Worm (Caenorhabditis elegans): Measurements from ENCODE around the gene cwf-19L2.

Gene cwf-19L2

DNA sequence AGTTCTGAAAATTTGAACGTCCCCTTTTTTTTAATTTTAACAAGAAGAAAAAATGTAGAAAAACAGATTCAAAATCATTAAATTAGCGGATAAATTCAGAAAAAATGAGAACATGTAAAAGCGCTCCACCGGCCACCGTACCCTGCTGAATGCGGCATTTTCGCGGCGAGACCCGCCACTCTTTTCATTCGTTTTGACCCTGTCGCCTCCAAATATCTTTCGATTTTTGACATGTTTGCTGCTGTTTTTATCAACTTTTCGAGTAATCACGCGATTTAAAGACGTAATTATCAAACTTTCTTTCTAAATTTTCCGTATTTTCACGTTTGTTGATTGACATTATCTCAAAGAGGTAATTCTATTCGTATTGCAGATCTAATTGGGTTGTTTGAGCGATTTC is 42.8 kb downstream of the cwf-19L2 start, which contains the start of gene gsp-2 (continued):
- no peak for TF ChIP-seq let-526 (GFP tag; IDR thresholded peaks at IDR 0.05)
- no peak for TF ChIP-seq bed-1 (GFP tag; IDR thresholded peaks at IDR 0.05)
- TF ChIP-seq mel-28 (tag; optimal IDR thresholded peaks at IDR 0.05; ENCODE audit: borderline replicate concordance), result no peak
- peak; percentile 69 for TF ChIP-seq ceh-27 (GFP tag; optimal IDR thresholded peaks at IDR 0.05)
- TF ChIP-seq Y95B8A.8 (GFP tag; IDR thresholded peaks at IDR 0.05), result 0 out of 2 replicates have a peak, but pooled peaks have one; percentile 39
- TF ChIP-seq bed-2 (GFP tag; IDR thresholded peaks at IDR 0.05), result no peak
- no peak for TF ChIP-seq hlh-26 (GFP tag; conservative IDR thresholded peaks at IDR 0.05)
- TF ChIP-seq egl-18 (GFP tag; IDR thresholded peaks at IDR 0.05), result no peak
- TF ChIP-seq tbp1 (GFP tag; optimal IDR thresholded peaks at IDR 0.05), result peak; percentile 54
- peak; percentile 43 for TF ChIP-seq snpc-3.4 (tag; optimal IDR thresholded peaks at IDR 0.05)
- TF ChIP-seq pha-4 (tag; optimal IDR thresholded peaks at IDR 0.05), result peak; percentile 3
- TF ChIP-seq ceh-91 (GFP tag; IDR thresholded peaks at IDR 0.05), result peak; percentile 36; the same call in 1 of the 2 replicates
- TF ChIP-seq zim-3 (tag; optimal IDR thresholded peaks at IDR 0.05), result no peak
- TF ChIP-seq snpc-1.3 (tag; optimal IDR thresholded peaks at IDR 0.05; ENCODE audit: insufficient read depth), result no peak
- TF ChIP-seq fkh-3 (tag; optimal IDR thresholded peaks at IDR 0.05), result no peak
- TF ChIP-seq sea-2 (GFP tag; IDR thresholded peaks at IDR 0.05), result no peak
- peak; percentile 26 for TF ChIP-seq lsy-27 (tag; optimal IDR thresholded peaks at IDR 0.05; ENCODE audit: borderline replicate concordance, insufficient read depth)
- TF ChIP-seq ztf-25 (GFP tag; IDR thresholded peaks at IDR 0.05), result no peak
- TF ChIP-seq sdz-38 (tag; optimal IDR thresholded peaks at IDR 0.05), result no peak
- peak; percentile 60; the same call in 1 of the 2 replicates for TF ChIP-seq egrh-3 (GFP tag; IDR thresholded peaks at IDR 0.05)
- TF ChIP-seq ceh-100 (GFP tag; IDR thresholded peaks at IDR 0.05), result 0 out of 2 replicates have a peak, but pooled peaks have one; percentile 16
- no peak for TF ChIP-seq ekl-4 (GFP tag; IDR thresholded peaks at IDR 0.05)
- TF ChIP-seq B0261.1 (tag; optimal IDR thresholded peaks at IDR 0.05), result no peak
- no peak for TF ChIP-seq egl-44 (GFP tag; IDR thresholded peaks at IDR 0.05)
- peak; percentile 84 for TF ChIP-seq nhr-80 (tag; optimal IDR thresholded peaks at IDR 0.05)
- TF ChIP-seq repo-1 (tag; optimal IDR thresholded peaks at IDR 0.05), result no peak
- no peak for TF ChIP-seq ztf-28 (GFP tag; IDR thresholded peaks at IDR 0.05)
- TF ChIP-seq mxl-1 (tag; optimal IDR thresholded peaks at IDR 0.05), result no peak
- peak; percentile 47; the same call in 1 of the 2 replicates for TF ChIP-seq hmg-1.2 (GFP tag; IDR thresholded peaks at IDR 0.05)
- TF ChIP-seq mes-4 (tag; optimal IDR thresholded peaks at IDR 0.05), result no peak
- TF ChIP-seq atf-7 (tag; optimal IDR thresholded peaks at IDR 0.05), result peak; percentile 51
- no peak; the same call in 1 of the 2 replicates for TF ChIP-seq D2030.7 (GFP tag; IDR thresholded peaks at IDR 0.05)
- peak; percentile 73 for TF ChIP-seq attf-5 (GFP tag; optimal IDR thresholded peaks at IDR 0.05)
- no peak for TF ChIP-seq F22D6.2 (tag; optimal IDR thresholded peaks at IDR 0.05)
- no peak for TF ChIP-seq xnd-1 (tag; optimal IDR thresholded peaks at IDR 0.05)
- no peak for TF ChIP-seq ceh-79 (tag; optimal IDR thresholded peaks at IDR 0.05)
- no peak for TF ChIP-seq lag-1 (GFP tag; IDR thresholded peaks at IDR 0.05)
- no peak for TF ChIP-seq chd-7 (tag; optimal IDR thresholded peaks at IDR 0.05)
- no peak for TF ChIP-seq F49E8.2 (tag; optimal IDR thresholded peaks at IDR 0.05; ENCODE audit: insufficient read depth)
- no peak for TF ChIP-seq attf-6 (GFP tag; IDR thresholded peaks at IDR 0.05)
- peak; percentile 27 for TF ChIP-seq snpc-1.1 (tag; optimal IDR thresholded peaks at IDR 0.05; ENCODE audit: insufficient read depth)
- TF ChIP-seq nhr-27 (tag; optimal IDR thresholded peaks at IDR 0.05), result no peak
- TF ChIP-seq madf-8 (GFP tag; conservative IDR thresholded peaks at IDR 0.05), result 0 out of 2 replicates have a peak, but pooled peaks have one; percentile 22
- peak; percentile 28; the same call in 1 of the 2 replicates for TF ChIP-seq B0336.3 (GFP tag; IDR thresholded peaks at IDR 0.05)
- TF ChIP-seq K11D2.4 (GFP tag; IDR thresholded peaks at IDR 0.05), result no peak
- TF ChIP-seq Y53G8AR.9 (GFP tag; conservative IDR thresholded peaks at IDR 0.05), result 0 out of 2 replicates have a peak, but pooled peaks have one; percentile 15
- no peak for TF ChIP-seq snpc-4 (GFP tag; optimal IDR thresholded peaks at IDR 0.05)
- peak in 3 of 4 experiments; percentile 10 to 45 (median 35) for TF ChIP-seq snpc-4 (tag; optimal IDR thresholded peaks at IDR 0.05)

Data from whole organism, young adult.